Worm (Caenorhabditis elegans) whole organism, L4/young adult: ENCODE results near the gene nhx-9.

Source experiments
- W03F9.2 ChIP-seq: fragments of 150-350 bp; optimal IDR thresholded peaks from 2 replicates; lab custom pipeline; 2014; ENCODE audit warnings: missing biosample characterization, missing genetic modification characterization
- dao-5 ChIP-seq: sonication (generic microtip); optimal IDR thresholded peaks from 2 replicates; lab custom pipeline; 2016; ENCODE audit warnings: missing genotype, missing genetic modification characterization, moderate library complexity, missing compliant biosample characterization
- him-1 ChIP-seq: sonication (generic microtip); optimal IDR thresholded peaks from 2 replicates; lab custom pipeline; 2016; ENCODE audit warnings: missing genotype, missing genetic modification reagents, missing genetic modification characterization, missing compliant biosample characterization

DNA sequence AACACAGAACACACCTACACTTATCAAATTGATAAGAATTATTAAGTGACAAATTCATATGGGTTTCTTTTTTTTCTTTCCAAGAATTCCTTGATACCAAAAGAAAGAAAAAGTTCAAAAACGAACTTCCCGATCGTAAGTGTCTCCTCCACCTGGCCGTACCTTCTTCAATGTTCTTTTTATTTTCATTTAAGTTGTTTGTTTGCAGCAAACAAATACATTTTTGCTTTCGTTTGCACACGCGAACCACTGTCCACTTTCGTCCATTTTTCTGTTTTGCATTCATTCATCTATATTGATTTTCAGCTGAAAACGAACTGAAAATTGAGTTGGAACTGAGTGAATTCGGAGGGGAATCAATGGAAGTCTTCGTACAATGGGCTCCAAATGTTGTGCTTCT is 18.9 kb upstream of the nhx-9 start, which contains the start of gene VZK822L.2:
- TF ChIP-seq W03F9.2 (tag; lab: Kevin White, UChicago) (no peak), him-1 (no peak), dao-5 (tag; lab: Kevin White, UChicago) (no peak)
